Worm (Caenorhabditis elegans) whole organism, mixed stage, embryonic: ENCODE results near the gene egl-2.

Source experiments
- bed-3 ChIP-seq: fragments of 200-800 bp; sonication (Bioruptor generic); optimal IDR thresholded peaks from 3 replicates; lab custom pipeline; 2018; ENCODE audit warnings: mild to moderate bottlenecking, missing genetic modification characterization, moderate library complexity, missing compliant biosample characterization
- elt-3 ChIP-seq: fragments of 150-350 bp; optimal IDR thresholded peaks from 2 replicates; lab custom pipeline; 2014; ENCODE audit warnings: missing biosample characterization, missing genetic modification characterization
- lin-13 ChIP-seq: fragments of 150-350 bp; optimal IDR thresholded peaks from 2 replicates; lab custom pipeline; 2014; ENCODE audit warnings: missing biosample characterization, missing genetic modification characterization
- nhr-76 ChIP-seq: sonication (generic microtip); optimal IDR thresholded peaks from 2 replicates; lab custom pipeline; 2017; ENCODE audit warnings: missing biosample characterization, missing genetic modification characterization
- pha-4 ChIP-seq: fragments of 150-350 bp; optimal IDR thresholded peaks from 2 replicates; lab custom pipeline; 2018; ENCODE audit warnings: missing biosample characterization, missing genetic modification reagents, missing genetic modification characterization
- sptf-1 ChIP-seq: sonication (generic microtip); optimal IDR thresholded peaks from 2 replicates; lab custom pipeline; 2017; ENCODE audit warnings: mild to moderate bottlenecking, missing genetic modification characterization, moderate library complexity, missing compliant biosample characterization
- unc-120 ChIP-seq: sonication (generic microtip); optimal IDR thresholded peaks from 2 replicates; lab custom pipeline; 2017; ENCODE audit warnings: missing genetic modification characterization, missing compliant biosample characterization; ENCODE audit not compliant: poor library complexity, severe bottlenecking
- unc-62 ChIP-seq: fragments of 150-350 bp; optimal IDR thresholded peaks from 2 replicates; lab custom pipeline; 2014; ENCODE audit warnings: missing biosample characterization, missing genetic modification reagents, missing genetic modification characterization
- ztf-11 ChIP-seq: fragments of 150-350 bp; optimal IDR thresholded peaks from 2 replicates; lab custom pipeline; 2014; ENCODE audit warnings: missing biosample characterization, missing genetic modification characterization

DNA sequence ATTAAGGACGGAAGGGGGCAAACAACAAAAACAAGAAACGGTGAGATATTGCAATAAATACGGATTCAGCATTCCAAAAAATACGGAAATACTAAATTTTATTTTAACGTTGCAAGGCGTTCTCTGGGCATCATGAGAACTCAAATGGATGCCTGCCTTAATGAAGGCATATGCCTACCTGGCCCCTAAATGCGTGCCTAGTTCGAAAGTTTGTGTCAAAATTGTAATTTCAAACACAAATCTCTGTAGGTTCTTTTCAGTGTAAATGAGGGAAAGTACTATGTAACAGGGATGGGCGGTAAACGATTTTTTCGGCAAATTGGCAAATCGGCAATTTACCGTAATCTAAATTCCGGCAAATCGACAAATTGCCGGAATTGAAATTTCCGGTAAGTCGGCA, 3.0 kb upstream of the egl-2 start:
- TF ChIP-seq unc-120 (no peak), lin-13 (tag; lab: Kevin White, UChicago) (no peak), elt-3 (tag; lab: Kevin White, UChicago) (no peak), pha-4 (no peak), ztf-11 (tag; lab: Kevin White, UChicago) (no peak), sptf-1 (tag; lab: Kevin White, UChicago) (no peak), unc-62 (GFP tag; lab: Kevin White, UChicago) (no peak), nhr-76 (tag; lab: Kevin White, UChicago) (no peak), bed-3 (GFP tag; lab: Kevin White, UChicago) (no peak)
